1 fruit fly cellular context compared by ENCODE assay signal in genomic region chr3L:13017803-13018324, dm6.
TF ChIP-seq lines count a peak whose summit lies in the region.

TSS of gene mRpL20 (minus strand) at chr3L:13017867.
TSS of gene Icmt (plus strand) at chr3L:13018266.

TF ChIP-seq in whole organism, embryonic, 481 proteins besides CTCF, POLR2A, EP300 and RAD21 (continued from another document):
- TF ChIP-seq CG31365 (tag; optimal IDR thresholded peaks at IDR 0.05; lab: Kevin White, UChicago) (peak; percentile 1), CG18599 (GFP tag; optimal IDR thresholded peaks at IDR 0.05; lab: Kevin White, UChicago) (peak; percentile 86), h (optimal IDR thresholded peaks at IDR 0.05; lab: Kevin White, UChicago) (no peak), CG1647 (GFP tag; optimal IDR thresholded peaks at IDR 0.05; lab: Kevin White, UChicago) (peak; percentile 36), CG16779 (GFP tag; IDR thresholded peaks at IDR 0.05; lab: Robert Waterston, UW) (peak; percentile 89), Oli (tag; optimal IDR thresholded peaks at IDR 0.05; lab: Kevin White, UChicago) (peak; percentile 95), sob (GFP tag; IDR thresholded peaks at IDR 0.05; lab: Robert Waterston, UW) (peak; percentile 92), sim (GFP tag; IDR thresholded peaks at IDR 0.05; lab: Robert Waterston, UW) (peak; percentile 84), CG12299 (tag; optimal IDR thresholded peaks at IDR 0.05; lab: Kevin White, UChicago) (peak; percentile 94), CG12659 (GFP tag; optimal IDR thresholded peaks at IDR 0.05; lab: Kevin White, UChicago) (peak; percentile 96), hbn (GFP tag; IDR thresholded peaks at IDR 0.05; lab: Robert Waterston, UW; ENCODE audit: partially characterized antibody) (peak; percentile 58), dmrt99B (tag; optimal IDR thresholded peaks at IDR 0.05; lab: Kevin White, UChicago) (peak; percentile 95), CG17385 (GFP tag; optimal IDR thresholded peaks at IDR 0.05; lab: Kevin White, UChicago) (peak; percentile 91), CG15269 (tag; optimal IDR thresholded peaks at IDR 0.05; lab: Kevin White, UChicago) (peak; percentile 97), CG15479 (GFP tag; optimal IDR thresholded peaks at IDR 0.05; lab: Kevin White, UChicago) (no peak), CG14667 (GFP tag; IDR thresholded peaks at IDR 0.05; lab: Robert Waterston, UW) (peak; percentile 98), BEAF-32 (GFP tag; optimal IDR thresholded peaks at IDR 0.05; lab: Kevin White, UChicago) (peak; percentile 68), CG6813 (GFP tag; optimal IDR thresholded peaks at IDR 0.05; lab: Kevin White, UChicago) (peak; percentile 61), dpn (GFP tag; optimal IDR thresholded peaks at IDR 0.05; lab: Kevin White, UChicago) (peak; percentile 51 to 94), Hr39 (optimal IDR thresholded peaks at IDR 0.05; lab: Kevin White, UChicago) (no peak), grn (GFP tag; optimal IDR thresholded peaks at IDR 0.05; lab: Kevin White, UChicago) (no peak), Mad (GFP tag; optimal IDR thresholded peaks at IDR 0.05; lab: Kevin White, UChicago) (peak; percentile 41), dm (GFP tag; optimal IDR thresholded peaks at IDR 0.05; lab: Kevin White, UChicago) (no peak), CG17186 (GFP tag; optimal IDR thresholded peaks at IDR 0.05; lab: Kevin White, UChicago) (no peak), ssp (GFP tag; IDR thresholded peaks at IDR 0.05; lab: Robert Waterston, UW) (peak; percentile 92), her (GFP tag; optimal IDR thresholded peaks at IDR 0.05; lab: Kevin White, UChicago) (no peak), ATbp (GFP tag; optimal IDR thresholded peaks at IDR 0.05; lab: Kevin White, UChicago) (peak; percentile 87), CG9215 (GFP tag; IDR thresholded peaks at IDR 0.05; lab: Robert Waterston, UW) (peak; percentile 93), Six4 (GFP tag; optimal IDR thresholded peaks at IDR 0.05; lab: Kevin White, UChicago) (peak; percentile 85), HLH4C (GFP tag; IDR thresholded peaks at IDR 0.05; lab: Robert Waterston, UW; ENCODE audit: partially characterized antibody) (peak; percentile 93), Usf (GFP tag; optimal IDR thresholded peaks at IDR 0.05; lab: Kevin White, UChicago) (peak; percentile 85), CG8478 (optimal IDR thresholded peaks at IDR 0.05; lab: Kevin White, UChicago) (no peak), Aef1 (GFP tag; IDR thresholded peaks at IDR 0.05; lab: Robert Waterston, UW) (peak; percentile 96), Atf3 (GFP tag; optimal IDR thresholded peaks at IDR 0.05; lab: Kevin White, UChicago) (peak; percentile 10)
